Worm (Caenorhabditis elegans): ENCODE results near the gene srb-17.
A peak's percentile ranks its signal among the peaks of the same experiment; 100 is the strongest.

The srb-17 gene

DNA sequence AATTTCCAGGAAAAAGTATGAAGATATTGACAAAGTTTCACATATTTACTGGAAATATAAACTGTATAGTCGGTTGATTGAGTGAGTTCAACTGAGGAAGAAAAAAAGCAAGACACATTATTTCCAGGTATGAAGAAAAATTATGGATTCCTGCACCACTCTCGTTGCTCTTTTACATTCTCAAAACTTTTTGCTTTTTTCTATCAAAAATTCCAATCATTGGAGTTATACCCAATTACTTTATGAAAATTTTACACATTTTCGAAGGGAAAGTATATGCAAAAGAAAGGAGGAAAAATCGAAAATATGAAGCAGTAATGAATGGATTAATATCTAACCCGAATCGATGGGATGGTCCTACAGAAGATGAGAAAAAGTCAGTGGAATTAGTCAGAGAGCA is 14.1 kb downstream of the srb-17 start:
- TF ChIP-seq unc-62 (GFP tag; optimal IDR thresholded peaks at IDR 0.05 in 1 of 2): peak in 1 of 2 experiments; percentile 51
- no peak for TF ChIP-seq unc-62 (tag; optimal IDR thresholded peaks at IDR 0.05)
- no peak for TF ChIP-seq aly-2 (tag; optimal IDR thresholded peaks at IDR 0.05)

DNA sequence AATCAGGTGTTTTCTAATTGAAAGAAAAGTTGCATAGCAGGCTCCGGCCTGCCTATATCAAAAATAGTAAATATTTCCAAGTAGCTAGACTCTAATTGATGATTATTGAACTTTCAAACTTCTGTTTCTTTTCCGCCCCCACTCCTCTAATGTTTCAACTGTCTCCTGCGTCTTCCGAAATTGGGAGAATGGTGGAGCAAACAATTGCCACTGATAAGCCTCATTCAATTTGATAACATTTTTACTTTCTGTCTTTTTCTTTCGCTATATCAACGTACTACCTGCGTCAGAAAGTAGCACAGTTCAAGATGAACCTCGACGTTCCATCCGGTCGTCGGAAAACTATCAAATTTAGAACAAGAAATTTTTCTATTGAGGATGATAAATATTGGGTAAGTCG is 18.1 kb downstream of the srb-17 start, which contains the start of gene F13B12.3:
Gene F13B12.3 (plus strand): TSS at position 223 of the 400 bp plus-strand sequence.
- TF ChIP-seq nhr-77 (tag; optimal IDR thresholded peaks at IDR 0.05) (peak; percentile 38), madf-9 (GFP tag; conservative IDR thresholded peaks at IDR 0.05) (no peak), nhr-48 (tag; optimal IDR thresholded peaks at IDR 0.05) (peak; percentile 18), pqm-1 (tag; optimal IDR thresholded peaks at IDR 0.05) (peak; percentile 97), dmd-6 (GFP tag; IDR thresholded peaks at IDR 0.05) (peak; percentile 90), unc-62 (GFP tag; optimal IDR thresholded peaks at IDR 0.05 in 1 of 2) (peak in 1 of 2 experiments; percentile 53), unc-62 (tag; optimal IDR thresholded peaks at IDR 0.05) (no peak), daf-16 (GFP tag; optimal IDR thresholded peaks at IDR 0.05) (no peak), daf-16 (tag; optimal IDR thresholded peaks at IDR 0.05) (peak; percentile 79), nhr-28 (tag; optimal IDR thresholded peaks at IDR 0.05) (peak; percentile 82), lin-13 (GFP tag; optimal IDR thresholded peaks at IDR 0.05) (no peak)

DNA sequence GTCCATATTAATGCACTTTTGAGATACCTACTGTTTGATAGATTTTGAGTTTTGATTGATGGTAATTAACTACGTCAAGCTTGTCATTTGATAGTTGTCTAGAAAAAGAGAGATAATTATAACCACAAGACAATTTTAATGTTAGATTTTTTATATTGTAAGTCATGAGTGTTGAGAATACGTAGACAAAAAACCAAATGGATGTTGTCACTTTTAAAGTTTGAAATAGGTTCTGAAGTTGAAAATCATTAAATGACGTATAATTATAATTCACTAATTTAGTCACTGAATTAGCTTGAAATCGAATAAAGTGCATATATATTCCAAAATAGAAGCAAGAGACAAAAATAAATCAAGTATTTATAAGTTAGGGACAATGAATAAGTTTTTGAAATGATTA is 19.9 kb downstream of the srb-17 start:
- TF ChIP-seq hlh-11 (tag; optimal IDR thresholded peaks at IDR 0.05): no peak
- no peak for TF ChIP-seq pha-4 (GFP tag; IDR thresholded peaks at IDR 0.05)
- TF ChIP-seq pha-4 (tag; optimal IDR thresholded peaks at IDR 0.05): no peak
- no peak for TF ChIP-seq T20F7.1 (GFP tag; optimal IDR thresholded peaks at IDR 0.05)
- no peak for TF ChIP-seq tag-97 (GFP tag; IDR thresholded peaks at IDR 0.05)
- TF ChIP-seq ces-1 (GFP tag; optimal IDR thresholded peaks at IDR 0.05): no peak
- no peak for TF ChIP-seq F37D6.2 (tag; optimal IDR thresholded peaks at IDR 0.05)
- TF ChIP-seq egl-27 (tag; optimal IDR thresholded peaks at IDR 0.05): no peak
- no peak for TF ChIP-seq ceh-62 (tag; optimal IDR thresholded peaks at IDR 0.05)
- no peak for TF ChIP-seq Y5F2A.4 (GFP tag; optimal IDR thresholded peaks at IDR 0.05)
- no peak for TF ChIP-seq set-16 (GFP tag; IDR thresholded peaks at IDR 0.05)

DNA sequence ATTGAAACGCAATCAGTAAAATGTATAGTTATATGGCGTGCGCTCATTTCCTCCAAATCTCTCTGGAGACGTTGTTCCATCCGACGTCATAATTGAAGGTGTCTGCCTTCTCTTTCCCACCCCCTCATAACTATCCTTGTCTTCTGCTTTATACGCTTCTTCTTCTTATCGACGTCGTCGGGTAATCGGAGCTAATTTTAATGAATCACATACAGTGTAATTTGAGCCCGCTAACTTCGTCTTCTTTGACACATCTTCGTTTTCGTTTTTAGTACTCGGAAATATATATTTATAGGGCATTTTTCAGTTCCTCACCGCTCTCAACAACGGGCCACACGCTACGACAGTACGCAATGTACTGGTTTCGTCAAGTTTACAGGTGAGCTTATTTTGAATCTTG is 20.6 kb downstream of the srb-17 start, which contains the start of gene ins-1:
Gene ins-1 (plus strand): TSS at position 301 of the 400 bp plus-strand sequence.
- TF ChIP-seq dmd-6 (GFP tag; IDR thresholded peaks at IDR 0.05) (no peak), lin-38 (GFP tag; IDR thresholded peaks at IDR 0.05) (no peak), nhr-28 (tag; optimal IDR thresholded peaks at IDR 0.05) (no peak), daf-12 (tag; optimal IDR thresholded peaks at IDR 0.05) (no peak), unc-62 (GFP tag; optimal IDR thresholded peaks at IDR 0.05 in 1 of 2) (no peak), unc-62 (tag; optimal IDR thresholded peaks at IDR 0.05) (no peak), ztf-7 (tag; optimal IDR thresholded peaks at IDR 0.05) (no peak), sdz-12 (GFP tag; optimal IDR thresholded peaks at IDR 0.05) (no peak), F44E2.7 (GFP tag; IDR thresholded peaks at IDR 0.05) (no peak), nhr-42 (GFP tag; IDR thresholded peaks at IDR 0.05) (no peak), ZK337.2 (GFP tag; IDR thresholded peaks at IDR 0.05) (no peak)

DNA sequence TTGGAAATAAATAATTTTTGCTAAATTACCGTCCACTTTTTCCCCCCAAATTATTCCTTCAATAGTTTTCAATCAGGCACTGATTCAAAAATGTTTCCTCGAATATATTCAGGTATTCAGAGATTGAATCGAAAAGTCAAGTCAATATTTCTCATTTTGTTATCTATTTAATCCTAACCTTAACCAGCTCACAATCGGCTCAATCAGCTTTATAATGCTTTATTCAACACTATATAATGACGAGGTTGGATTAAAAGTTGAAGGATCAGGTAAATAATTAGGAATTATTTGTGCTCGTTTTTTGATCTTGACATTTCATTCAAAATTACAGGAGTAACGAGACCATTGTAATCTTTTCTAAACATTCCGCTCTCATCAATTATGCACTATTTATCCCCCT is 26.5 kb downstream of the srb-17 start:
- TF ChIP-seq ceh-28 (tag; optimal IDR thresholded peaks at IDR 0.05) (no peak), dpl-1 (GFP tag; optimal IDR thresholded peaks at IDR 0.05) (no peak), aha-1 (tag) (peak; percentile 56)

DNA sequence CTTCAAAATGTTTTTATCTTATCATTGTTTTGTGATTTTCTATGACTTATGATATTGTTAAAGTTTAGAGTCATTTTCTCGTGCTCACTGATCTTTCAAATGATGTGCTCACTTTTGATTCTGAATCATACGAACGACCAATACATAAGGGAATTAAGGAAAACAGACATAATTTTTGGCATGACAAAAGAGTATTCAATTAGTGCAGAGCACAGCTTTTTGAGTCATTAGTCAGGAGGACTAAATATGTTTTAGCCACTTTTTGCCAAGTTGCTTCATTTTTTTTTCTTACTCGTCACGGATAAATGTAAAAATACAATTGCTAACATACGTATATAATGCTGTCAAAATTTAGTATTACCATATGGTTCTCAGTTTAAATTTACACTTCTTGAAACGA is 27.9 kb downstream of the srb-17 start, which contains the start of gene F13B12.2:
Gene F13B12.2 (minus strand): TSS at position 2 of the 400 bp plus-strand sequence.
- TF ChIP-seq nhr-76 (tag; optimal IDR thresholded peaks at IDR 0.05) (no peak), daf-16 (GFP tag; optimal IDR thresholded peaks at IDR 0.05) (no peak), daf-16 (tag; optimal IDR thresholded peaks at IDR 0.05) (peak; percentile 50), gei-8 (GFP tag; optimal IDR thresholded peaks at IDR 0.05) (no peak), set-16 (GFP tag; IDR thresholded peaks at IDR 0.05) (no peak), Y75B8A.6 (GFP tag; IDR thresholded peaks at IDR 0.05) (no peak), attf-4 (tag; optimal IDR thresholded peaks at IDR 0.05) (no peak), hlh-30 (tag; optimal IDR thresholded peaks at IDR 0.05; ENCODE audit: insufficient read depth) (peak; percentile 24), nhr-28 (tag; optimal IDR thresholded peaks at IDR 0.05) (peak; percentile 29), ces-1 (GFP tag; optimal IDR thresholded peaks at IDR 0.05) (no peak), tag-97 (GFP tag; IDR thresholded peaks at IDR 0.05) (no peak), Y105C5A.15 (GFP tag; IDR thresholded peaks at IDR 0.05) (no peak), mep-1 (tag; optimal IDR thresholded peaks at IDR 0.05) (no peak), ceh-44 (GFP tag; IDR thresholded peaks at IDR 0.05) (no peak), unc-62 (GFP tag; optimal IDR thresholded peaks at IDR 0.05 in 1 of 2) (no peak), unc-62 (tag; optimal IDR thresholded peaks at IDR 0.05) (no peak), ctbp-1 (GFP tag; IDR thresholded peaks at IDR 0.05) (no peak), jun-1 (tag; optimal IDR thresholded peaks at IDR 0.05) (no peak), zip-11 (GFP tag; IDR thresholded peaks at IDR 0.05) (no peak), sdz-12 (GFP tag; optimal IDR thresholded peaks at IDR 0.05) (no peak)
